Fruit fly (Drosophila melanogaster) whole organism, prepupa: Measurements from ENCODE around the gene BBS5.

ENCODE experiments used
- CG31627 ChIP-seq: fragments of 200-800 bp; sonication (Bioruptor generic); optimal IDR thresholded peaks from 3 replicates; lab custom pipeline; 2016; ENCODE audit warnings: missing biosample characterization, missing genetic modification characterization
- Hr38 ChIP-seq: sonication (Bioruptor generic); optimal IDR thresholded peaks from 2 replicates; lab custom pipeline; 2016; ENCODE audit warnings: missing biosample characterization, missing genetic modification characterization

DNA sequence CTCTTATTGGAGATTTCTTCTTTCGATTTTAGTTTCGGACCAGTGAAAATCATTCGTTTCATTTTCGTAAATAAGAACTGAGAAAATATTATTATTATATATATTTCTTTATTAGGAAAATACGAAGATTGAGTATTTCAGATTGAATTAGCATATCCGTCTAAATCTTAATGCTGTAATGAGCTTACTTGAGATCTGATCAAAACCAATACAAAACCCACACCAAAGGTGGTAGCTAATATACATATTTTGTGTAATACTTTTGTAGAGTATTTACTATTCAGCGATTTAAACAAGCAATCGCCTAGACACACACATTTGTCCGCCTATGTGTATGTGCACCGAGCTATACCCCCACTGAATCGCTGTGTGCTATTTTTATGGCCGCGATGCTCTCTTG, 35.4 kb upstream of the BBS5 start:
- no peak for TF ChIP-seq Hr38
- no peak for TF ChIP-seq CG31627
